Fruit fly (Drosophila melanogaster): ENCODE measurements around the gene CG12947.

dm6 chr3R:9777941-9778360 is 1.9 kb upstream of the CG12947 start, which contains the start of gene RpS29:
- peak; percentile 73 for TF ChIP-seq ovo (GFP tag; optimal IDR thresholded peaks at IDR 0.05)
- TF ChIP-seq CG14711 (tag; optimal IDR thresholded peaks at IDR 0.05) = peak; percentile 69
- peak; percentile 70 for TF ChIP-seq CG12768 (GFP tag; optimal IDR thresholded peaks at IDR 0.05)
- no peak for TF ChIP-seq kay (GFP tag; ENCODE audit: borderline replicate concordance)
- peak; percentile 93 for TF ChIP-seq Crg-1 (GFP tag; optimal IDR thresholded peaks at IDR 0.05)
- peak; percentile 93 for TF ChIP-seq bab1 (GFP tag; optimal IDR thresholded peaks at IDR 0.05)
- no peak for TF ChIP-seq cnc (optimal IDR thresholded peaks at IDR 0.05)
- TF ChIP-seq CG7101 (tag; optimal IDR thresholded peaks at IDR 0.05) = peak; percentile 86
- TF ChIP-seq CG5204 (GFP tag; optimal IDR thresholded peaks at IDR 0.05) = no peak
- TF ChIP-seq Mnt (GFP tag; optimal IDR thresholded peaks at IDR 0.05) = peak; percentile 90
- TF ChIP-seq Clk (GFP tag; optimal IDR thresholded peaks at IDR 0.05) = peak; percentile 62
- TF ChIP-seq CG33017 (tag; optimal IDR thresholded peaks at IDR 0.05) = peak; percentile 53
- TF ChIP-seq CG11617 (GFP tag; optimal IDR thresholded peaks at IDR 0.05) = peak; percentile 83
- peak; percentile 92 for TF ChIP-seq toe (GFP tag; optimal IDR thresholded peaks at IDR 0.05)

All from whole organism, adult.